Worm (Caenorhabditis elegans) whole organism, L2 larva: ENCODE results near the gene grl-15.

Experiments
- C34F6.9 ChIP-seq: fragments of 150-350 bp; optimal IDR thresholded peaks from 2 replicates; lab custom pipeline; 2014; ENCODE audit warnings: missing biosample characterization, missing genetic modification characterization
- F13H6.1 ChIP-seq: sonication (generic microtip); optimal IDR thresholded peaks from 2 replicates; lab custom pipeline; 2016; ENCODE audit warnings: missing genetic modification characterization, missing compliant biosample characterization
- R02D3.7 ChIP-seq: fragments of 150-350 bp; optimal IDR thresholded peaks from 2 replicates; lab custom pipeline; 2014; ENCODE audit warnings: missing biosample characterization, missing genetic modification characterization
- Y55F3AM.14 ChIP-seq: fragments of 200-800 bp; sonication (Bioruptor generic); optimal IDR thresholded peaks from 2 replicates; lab custom pipeline; 2018; ENCODE audit warnings: mild to moderate bottlenecking, missing genetic modification characterization, missing compliant biosample characterization
- alr-1 ChIP-seq: fragments of 150-350 bp; optimal IDR thresholded peaks from 2 replicates; lab custom pipeline; 2014; ENCODE audit warnings: missing biosample characterization, missing genetic modification characterization
- aly-2 ChIP-seq: fragments of 150-350 bp; optimal IDR thresholded peaks from 2 replicates; lab custom pipeline; 2014; ENCODE audit warnings: missing biosample characterization, missing genetic modification characterization
- ama-1 ChIP-seq: fragments of 150-350 bp; optimal IDR thresholded peaks from 2 replicates; lab custom pipeline; 2018; ENCODE audit warnings: inconsistent platforms
- blmp-1 ChIP-seq: sonication (generic microtip); optimal IDR thresholded peaks from 2 replicates; lab custom pipeline; 2017; ENCODE audit warnings: missing genetic modification characterization, mild to moderate bottlenecking, missing compliant biosample characterization, antibody characterized with exemption, moderate library complexity; ENCODE audit not compliant: insufficient read depth
- ceh-16 ChIP-seq: fragments of 150-350 bp; optimal IDR thresholded peaks from 2 replicates; lab custom pipeline; 2014; ENCODE audit warnings: missing biosample characterization, missing genetic modification characterization
- crh-2 ChIP-seq: sonication (generic microtip); optimal IDR thresholded peaks from 2 replicates; lab custom pipeline; 2017; ENCODE audit warnings: missing biosample characterization, missing genetic modification characterization
- dmd-4 ChIP-seq: sonication (generic microtip); optimal IDR thresholded peaks from 2 replicates; lab custom pipeline; 2017; ENCODE audit warnings: missing biosample characterization, missing genetic modification characterization
- egl-27 ChIP-seq: sonication (generic microtip); optimal IDR thresholded peaks from 3 replicates; lab custom pipeline; 2017; ENCODE audit warnings: missing biosample characterization, missing genetic modification reagents, missing genetic modification characterization
- elt-3 ChIP-seq: sonication (generic microtip); optimal IDR thresholded peaks from 2 replicates; lab custom pipeline; 2017; ENCODE audit warnings: missing biosample characterization, missing genetic modification characterization
- fos-1 ChIP-seq: fragments of 150-350 bp; optimal IDR thresholded peaks from 2 replicates; lab custom pipeline; 2014; ENCODE audit warnings: missing biosample characterization, missing genetic modification characterization
- gmeb-1 ChIP-seq: fragments of 150-350 bp; optimal IDR thresholded peaks from 2 replicates; lab custom pipeline; 2014; ENCODE audit warnings: missing biosample characterization, missing genetic modification characterization
- lin-11 ChIP-seq: fragments of 150-350 bp; sonication (generic microtip); optimal IDR thresholded peaks from 2 replicates; lab custom pipeline; 2014; ENCODE audit warnings: missing biosample characterization, missing genetic modification characterization, inconsistent platforms, mixed read lengths
- lin-13 ChIP-seq: fragments of 150-350 bp; optimal IDR thresholded peaks from 2 replicates; lab custom pipeline; 2014; ENCODE audit warnings: missing biosample characterization, missing genetic modification reagents, missing genetic modification characterization
- lin-39 ChIP-seq: fragments of 150-350 bp; optimal IDR thresholded peaks from 2 replicates; lab custom pipeline; 2014; ENCODE audit warnings: missing biosample characterization, missing genetic modification reagents, missing genetic modification characterization
- lsy-2 ChIP-seq, 2 experiments: fragments of 150-350 bp in 1 of 2; sonication (generic microtip) in 1 of 2; optimal IDR thresholded peaks; 2 replicates each; lab custom pipeline; 2014 to 2017; ENCODE audit warnings: missing biosample characterization in 2 of 2, missing genetic modification characterization in 2 of 2
- mab-5 ChIP-seq: fragments of 150-350 bp; optimal IDR thresholded peaks from 2 replicates; lab custom pipeline; 2014; ENCODE audit warnings: missing biosample characterization, missing genetic modification characterization
- mdl-1 ChIP-seq, 2 experiments: fragments of 150-350 bp in 1 of 2; sonication (generic microtip) in 1 of 2; optimal IDR thresholded peaks; 2 replicates each; lab custom pipeline; 2017; ENCODE audit warnings: missing biosample characterization in 2 of 2, missing genetic modification characterization in 2 of 2
- nhr-10 ChIP-seq: sonication (generic microtip); optimal IDR thresholded peaks from 2 replicates; lab custom pipeline; 2017; ENCODE audit warnings: missing biosample characterization, missing genetic modification characterization
- nhr-11 ChIP-seq: fragments of 150-350 bp; optimal IDR thresholded peaks from 2 replicates; lab custom pipeline; 2014; ENCODE audit warnings: missing biosample characterization, missing genetic modification characterization
- nhr-12 ChIP-seq: fragments of 150-350 bp; optimal IDR thresholded peaks from 2 replicates; lab custom pipeline; 2014; ENCODE audit warnings: missing biosample characterization, missing genetic modification characterization
- nhr-129 ChIP-seq: fragments of 150-350 bp; optimal IDR thresholded peaks from 2 replicates; lab custom pipeline; 2014; ENCODE audit warnings: missing biosample characterization, missing genetic modification characterization
- nhr-21 ChIP-seq: fragments of 150-350 bp; optimal IDR thresholded peaks from 2 replicates; lab custom pipeline; 2014; ENCODE audit warnings: missing biosample characterization, missing genetic modification characterization
- nhr-237 ChIP-seq: fragments of 150-350 bp; optimal IDR thresholded peaks from 2 replicates; lab custom pipeline; 2014; ENCODE audit warnings: missing biosample characterization, missing genetic modification characterization
- sem-4 ChIP-seq: fragments of 150-350 bp; optimal IDR thresholded peaks from 2 replicates; lab custom pipeline; 2014; ENCODE audit warnings: missing biosample characterization, missing genetic modification reagents, missing genetic modification characterization
- sma-3 ChIP-seq: sonication (generic microtip); optimal IDR thresholded peaks from 2 replicates; lab custom pipeline; 2016; ENCODE audit warnings: missing genetic modification reagents, missing genetic modification characterization, missing compliant biosample characterization
- sma-9 ChIP-seq, 2 experiments: fragments of 150-350 bp in 1 of 2; sonication (generic microtip) in 1 of 2; optimal IDR thresholded peaks; 2 replicates each; lab custom pipeline; 2014 to 2016; ENCODE audit warnings: missing genetic modification characterization in 2 of 2, mild to moderate bottlenecking in 1 of 2, missing biosample characterization in 1 of 2, missing compliant biosample characterization in 1 of 2, missing genetic modification reagents in 1 of 2, moderate library complexity in 1 of 2
- snpc-4 ChIP-seq: fragments of 150-350 bp; optimal IDR thresholded peaks from 2 replicates; lab custom pipeline; 2014; ENCODE audit warnings: missing biosample characterization, missing genetic modification characterization
- unc-39 ChIP-seq: fragments of 150-350 bp; optimal IDR thresholded peaks from 2 replicates; lab custom pipeline; 2014; ENCODE audit warnings: missing biosample characterization, missing genetic modification characterization
- unc-55 ChIP-seq: fragments of 150-350 bp; sonication (generic microtip); optimal IDR thresholded peaks from 3 replicates; lab custom pipeline; 2014; ENCODE audit warnings: missing biosample characterization, missing genetic modification reagents, missing genetic modification characterization
- unc-62 ChIP-seq: fragments of 150-350 bp; optimal IDR thresholded peaks from 2 replicates; lab custom pipeline; 2014; ENCODE audit warnings: missing biosample characterization, missing genetic modification reagents, missing genetic modification characterization
- zag-1 ChIP-seq: fragments of 150-350 bp; optimal IDR thresholded peaks from 2 replicates; lab custom pipeline; 2014; ENCODE audit warnings: missing biosample characterization, missing genetic modification characterization
- ztf-4 ChIP-seq: fragments of 150-350 bp; optimal IDR thresholded peaks from 2 replicates; lab custom pipeline; 2014; ENCODE audit warnings: missing biosample characterization, missing genetic modification characterization

grl-15 gene

DNA sequence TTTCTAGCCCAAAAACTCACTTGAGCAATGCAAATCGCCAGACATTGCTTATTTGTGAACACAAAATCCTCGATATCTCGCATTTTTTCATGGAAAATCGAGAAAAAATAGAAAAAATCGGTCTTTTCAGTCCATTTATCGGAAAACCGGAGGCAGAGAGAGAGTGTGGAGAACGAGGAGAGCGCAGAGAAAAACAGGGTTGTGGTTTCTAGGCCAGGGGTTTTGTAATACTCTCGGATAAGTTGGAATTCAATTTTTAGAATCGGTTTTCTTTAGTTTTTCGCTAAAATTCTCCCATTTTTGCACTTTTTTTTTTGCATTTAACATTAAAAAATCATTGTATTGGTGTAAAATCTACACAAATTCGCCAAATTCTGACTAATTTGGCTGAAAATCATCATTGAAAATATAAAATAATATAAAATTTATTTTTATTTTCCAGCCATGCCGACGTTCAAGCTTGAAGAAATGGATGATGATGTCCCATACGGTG lies 37.8 kb upstream of the grl-15 start, which contains the start of the genes Y75B8A.24 and Y75B8A.25 (continued):
- peak; percentile 49 for TF ChIP-seq mab-5 (tag; lab: Kevin White, UChicago)
- peak; percentile 76 for TF ChIP-seq F13H6.1 (tag; lab: Kevin White, UChicago)
- TF ChIP-seq lin-13 (GFP tag; lab: Kevin White, UChicago), result peak; percentile 57
- no peak for TF ChIP-seq nhr-12 (tag; lab: Kevin White, UChicago)
- TF ChIP-seq egl-27 (tag; lab: Kevin White, UChicago), result no peak
- TF ChIP-seq ama-1 (lab: Kevin White, UChicago), result no peak
- TF ChIP-seq ztf-4, result peak; percentile 5
- TF ChIP-seq lin-39, result no peak
- no peak for TF ChIP-seq lin-11 (tag; lab: Kevin White, UChicago)
- TF ChIP-seq mdl-1 (tag; optimal IDR thresholded peaks at IDR 0.05; lab: Kevin White, UChicago), result no peak
- peak; percentile 85 for TF ChIP-seq gmeb-1 (tag; lab: Kevin White, UChicago)
- no peak for TF ChIP-seq nhr-237 (tag; lab: Kevin White, UChicago)
- TF ChIP-seq R02D3.7, result peak; percentile 57
- TF ChIP-seq, all 48 proteins: peak for 17

- TF ChIP-seq nhr-21, result no peak
Observed at ce11 chrIII:12270391-12270790, 34.6 kb upstream of the grl-15 start.

DNA sequence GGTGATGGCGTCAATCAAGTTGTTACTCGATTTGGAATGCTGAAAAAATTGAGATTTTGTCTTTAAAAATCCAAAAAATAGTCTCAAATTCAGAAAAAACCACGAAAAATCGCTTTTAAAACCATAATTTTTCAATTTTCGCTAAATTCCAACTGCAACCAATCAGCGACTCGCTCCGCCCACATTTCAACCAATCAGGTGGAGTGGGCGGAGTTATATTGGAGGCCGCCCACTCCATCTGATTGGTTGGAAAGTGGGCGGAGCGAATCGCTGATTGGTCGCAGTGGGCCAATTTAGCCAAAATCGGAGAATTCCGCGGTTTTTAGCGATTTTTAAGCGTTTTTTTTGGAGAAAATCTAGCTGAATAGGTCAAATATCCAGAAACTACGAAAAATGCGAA lies 34.0 kb upstream of the grl-15 start:
- no peak for TF ChIP-seq sma-9 (GFP tag; optimal IDR thresholded peaks at IDR 0.05; lab: Kevin White, UChicago)
- no peak for TF ChIP-seq sma-9 (tag; optimal IDR thresholded peaks at IDR 0.05; lab: Kevin White, UChicago)
- no peak for TF ChIP-seq sem-4
- no peak for TF ChIP-seq nhr-11 (tag; lab: Kevin White, UChicago)
- TF ChIP-seq nhr-10 (tag; lab: Kevin White, UChicago), result no peak
- TF ChIP-seq blmp-1, result no peak
- TF ChIP-seq snpc-4, result no peak
- TF ChIP-seq dmd-4 (tag; lab: Kevin White, UChicago), result no peak
- no peak for TF ChIP-seq aly-2 (tag; lab: Kevin White, UChicago)
- TF ChIP-seq nhr-21, result no peak
- TF ChIP-seq lsy-2 (tag; optimal IDR thresholded peaks at IDR 0.05; lab: Kevin White, UChicago), result no peak
- TF ChIP-seq C34F6.9, result no peak
- no peak for TF ChIP-seq nhr-129 (tag; lab: Kevin White, UChicago)
- no peak for TF ChIP-seq nhr-12 (tag; lab: Kevin White, UChicago)
- no peak for TF ChIP-seq zag-1
- no peak for TF ChIP-seq unc-55 (GFP tag; lab: Kevin White, UChicago)

ce11 chrIII:12260413-12260812 lies 24.6 kb upstream of the grl-15 start:
- TF ChIP-seq ceh-16 (tag; lab: Kevin White, UChicago), result no peak
- TF ChIP-seq lin-39, result no peak

DNA sequence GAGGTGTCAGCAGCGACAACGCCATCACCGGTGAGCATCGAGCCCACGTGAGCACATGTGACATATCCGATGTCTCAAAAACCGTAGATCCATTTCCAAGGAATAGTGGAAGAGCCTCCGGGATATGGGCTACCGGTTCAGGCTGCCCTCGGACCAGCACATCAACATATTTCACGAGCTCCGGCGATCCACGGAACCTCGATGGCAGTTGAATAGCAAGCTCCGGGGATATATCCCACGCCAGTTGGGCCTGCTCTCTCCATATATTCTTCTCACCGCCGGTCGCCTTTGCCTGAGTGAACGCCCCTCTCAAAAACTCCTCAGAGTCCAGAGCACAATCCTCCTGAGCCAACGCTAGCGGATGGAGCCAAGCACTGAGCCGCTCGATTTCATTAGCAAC lies 24.0 kb upstream of the grl-15 start:
- TF ChIP-seq fos-1 (tag; lab: Kevin White, UChicago) (no peak), nhr-129 (tag; lab: Kevin White, UChicago) (no peak), lin-11 (tag; lab: Kevin White, UChicago) (no peak), unc-62 (GFP tag; lab: Kevin White, UChicago) (no peak), gmeb-1 (tag; lab: Kevin White, UChicago) (no peak), ceh-16 (tag; lab: Kevin White, UChicago) (no peak), ztf-4 (no peak), mab-5 (tag; lab: Kevin White, UChicago) (no peak), sma-3 (no peak), egl-27 (tag; lab: Kevin White, UChicago) (no peak), crh-2 (tag; lab: Kevin White, UChicago) (no peak), F13H6.1 (tag; lab: Kevin White, UChicago) (no peak), dmd-4 (tag; lab: Kevin White, UChicago) (no peak), elt-3 (no peak)

- no peak for TF ChIP-seq gmeb-1 (tag; lab: Kevin White, UChicago)
- TF ChIP-seq Y55F3AM.14 (GFP tag; lab: Kevin White, UChicago), result no peak
- TF ChIP-seq ztf-4, result no peak
- TF ChIP-seq unc-62 (GFP tag; lab: Kevin White, UChicago), result no peak
- TF ChIP-seq elt-3, result no peak
- no peak for TF ChIP-seq lin-39
- TF ChIP-seq crh-2 (tag; lab: Kevin White, UChicago), result no peak
- TF ChIP-seq lsy-2 (tag; optimal IDR thresholded peaks at IDR 0.05; lab: Kevin White, UChicago), result no peak
- TF ChIP-seq blmp-1, result no peak
- TF ChIP-seq alr-1 (tag; lab: Kevin White, UChicago), result no peak
- no peak for TF ChIP-seq nhr-12 (tag; lab: Kevin White, UChicago)
- no peak for TF ChIP-seq mdl-1 (tag; optimal IDR thresholded peaks at IDR 0.05; lab: Kevin White, UChicago)
- TF ChIP-seq C34F6.9, result no peak
- TF ChIP-seq unc-39, result no peak
- no peak for TF ChIP-seq sma-3
- no peak for TF ChIP-seq dmd-4 (tag; lab: Kevin White, UChicago)
- no peak for TF ChIP-seq snpc-4
- no peak for TF ChIP-seq egl-27 (tag; lab: Kevin White, UChicago)
- no peak for TF ChIP-seq ceh-16 (tag; lab: Kevin White, UChicago)
- TF ChIP-seq F13H6.1 (tag; lab: Kevin White, UChicago), result no peak
Observed at ce11 chrIII:12253342-12253741, 17.5 kb upstream of the grl-15 start.
